Worm (Caenorhabditis elegans) whole organism, L4 larva: ENCODE measurements around the gene spc-2.

Experiments
- D1046.2 ChIP-seq: fragments of 200-800 bp; sonication (Bioruptor generic); IDR thresholded peaks from 2 replicates; pipeline ENCODE4 v1.3.6; 2022; ENCODE audit warnings: missing genetic modification characterization, missing compliant biosample characterization
- F10B5.3 ChIP-seq: sonication (generic microtip); optimal IDR thresholded peaks from 2 replicates; lab custom pipeline; 2016; ENCODE audit warnings: mild to moderate bottlenecking, missing genetic modification characterization, missing compliant biosample characterization
- F37D6.2 ChIP-seq: sonication (generic microtip); optimal IDR thresholded peaks from 2 replicates; lab custom pipeline; 2016; ENCODE audit warnings: mild to moderate bottlenecking, missing genetic modification characterization, missing compliant biosample characterization
- F44E2.7 ChIP-seq: fragments of 200-800 bp; sonication (Bioruptor generic); IDR thresholded peaks from 2 replicates; pipeline ENCODE4 v2.1.2; 2022; ENCODE audit warnings: missing genetic modification characterization, missing compliant biosample characterization
- R02D3.7 ChIP-seq: fragments of 150-350 bp; sonication (generic microtip); optimal IDR thresholded peaks from 3 replicates; lab custom pipeline; 2014; ENCODE audit warnings: missing biosample characterization, missing genetic modification characterization
- T26A8.4 ChIP-seq: fragments of 200-800 bp; sonication (Bioruptor generic); IDR thresholded peaks from 2 replicates; pipeline ENCODE4 v1.3.6; 2022; ENCODE audit warnings: missing genetic modification characterization, missing compliant biosample characterization
- Y105C5A.15 ChIP-seq: fragments of 200-800 bp; sonication (Bioruptor generic); IDR thresholded peaks from 2 replicates; pipeline ENCODE4 v1.3.6; 2022; ENCODE audit warnings: missing genetic modification characterization, missing compliant biosample characterization
- Y48G9A.11 ChIP-seq: fragments of 200-800 bp; sonication (Bioruptor generic); IDR thresholded peaks from 2 replicates; pipeline ENCODE4 v1.3.6; 2022; ENCODE audit warnings: missing genetic modification reagents, missing genetic modification characterization, missing compliant biosample characterization
- Y5F2A.4 ChIP-seq: fragments of 200-800 bp; sonication (Bioruptor generic); optimal IDR thresholded peaks from 2 replicates; lab custom pipeline; 2018; ENCODE audit warnings: mild to moderate bottlenecking, missing genetic modification characterization, missing compliant biosample characterization
- Y75B8A.6 ChIP-seq: fragments of 200-800 bp; sonication (Bioruptor generic); IDR thresholded peaks from 2 replicates; pipeline ENCODE4 v1.3.6; 2022; ENCODE audit warnings: missing genetic modification reagents, missing genetic modification characterization, missing compliant biosample characterization
- aha-1 ChIP-seq: fragments of 150-350 bp; peaks from one replicate; lab custom pipeline; 2014; ENCODE audit warnings: missing biosample characterization, missing genetic modification characterization
- aly-2 ChIP-seq: sonication (generic microtip); optimal IDR thresholded peaks from 2 replicates; lab custom pipeline; 2018; ENCODE audit warnings: missing biosample characterization, missing genetic modification characterization
- ama-1 ChIP-seq: fragments of 150-350 bp; optimal IDR thresholded peaks from 2 replicates; lab custom pipeline; 2014; ENCODE audit warnings: inconsistent platforms, mixed read lengths
- ceh-82 ChIP-seq: sonication (generic microtip); optimal IDR thresholded peaks from 2 replicates; lab custom pipeline; 2017; ENCODE audit warnings: missing biosample characterization, missing genetic modification characterization
- cey-2 ChIP-seq: sonication (generic microtip); optimal IDR thresholded peaks from 3 replicates; lab custom pipeline; 2017; ENCODE audit warnings: missing genetic modification characterization, mild to moderate bottlenecking, missing compliant biosample characterization, antibody characterized with exemption, borderline replicate concordance; ENCODE audit not compliant: insufficient read depth
- ctbp-1 ChIP-seq: fragments of 200-800 bp; sonication (Bioruptor generic); IDR thresholded peaks from 2 replicates; pipeline ENCODE4 v1.3.6; 2022; ENCODE audit warnings: missing genetic modification reagents, missing genetic modification characterization, missing compliant biosample characterization
- daf-16 ChIP-seq, 3 experiments: sonication (generic microtip); optimal IDR thresholded peaks; 2 replicates each; lab custom pipeline; 2016 to 2017; ENCODE audit warnings: missing genetic modification characterization in 3 of 3, missing genetic modification reagents in 3 of 3, mild to moderate bottlenecking in 2 of 3, missing compliant biosample characterization in 2 of 3, missing biosample characterization in 1 of 3, moderate library complexity in 1 of 3
- dmd-6 ChIP-seq: fragments of 200-800 bp; sonication (Bioruptor generic); IDR thresholded peaks from 2 replicates; pipeline ENCODE4 v1.3.6; 2022; ENCODE audit warnings: missing genetic modification reagents, missing genetic modification characterization, missing compliant biosample characterization
- dmd-8 ChIP-seq: fragments of 200-800 bp; sonication (Bioruptor generic); IDR thresholded peaks from 2 replicates; pipeline ENCODE4 v1.3.6; 2022; ENCODE audit warnings: missing genetic modification characterization, missing compliant biosample characterization
- dve-1 ChIP-seq: sonication (generic microtip); optimal IDR thresholded peaks from 2 replicates; lab custom pipeline; 2017; ENCODE audit warnings: antibody characterized with exemption, mild to moderate bottlenecking, missing genetic modification characterization, missing compliant biosample characterization; ENCODE audit not compliant: insufficient read depth
- egl-43 ChIP-seq: fragments of 200-800 bp; sonication (Bioruptor generic); IDR thresholded peaks from 2 replicates; pipeline ENCODE4 v1.3.6; 2022; ENCODE audit warnings: missing genetic modification reagents, missing genetic modification characterization, missing compliant biosample characterization
- hlh-30 ChIP-seq: sonication (generic microtip); optimal IDR thresholded peaks from 2 replicates; lab custom pipeline; 2017; ENCODE audit warnings: antibody characterized with exemption, mild to moderate bottlenecking, missing genetic modification characterization, missing compliant biosample characterization; ENCODE audit not compliant: insufficient read depth
- jun-1 ChIP-seq: fragments of 150-350 bp; optimal IDR thresholded peaks from 2 replicates; lab custom pipeline; 2014; ENCODE audit warnings: missing biosample characterization, missing genetic modification reagents, missing genetic modification characterization
- lin-13 ChIP-seq: fragments of 150-350 bp; optimal IDR thresholded peaks from 2 replicates; lab custom pipeline; 2014; ENCODE audit warnings: missing biosample characterization, missing genetic modification reagents, missing genetic modification characterization
- lin-38 ChIP-seq: fragments of 200-800 bp; sonication (Bioruptor generic); IDR thresholded peaks from 2 replicates; pipeline ENCODE4 v1.3.6; 2022; ENCODE audit warnings: missing genetic modification reagents, missing genetic modification characterization, missing compliant biosample characterization
- lsy-2 ChIP-seq, 2 experiments: fragments of 150-350 bp in 1 of 2; sonication (generic microtip) in 1 of 2; optimal IDR thresholded peaks; 2 replicates each; lab custom pipeline; 2014 to 2017; ENCODE audit warnings: missing biosample characterization in 2 of 2, missing genetic modification characterization in 2 of 2
- madf-5 ChIP-seq, 2 experiments: fragments of 200-800 bp; sonication (Bioruptor generic); IDR thresholded peaks; 2 replicates each; pipeline ENCODE4 v1.3.6; 2022; ENCODE audit warnings: missing compliant biosample characterization in 2 of 2, missing genetic modification characterization in 2 of 2
- madf-9 ChIP-seq: fragments of 200-800 bp; sonication (Bioruptor generic); conservative IDR thresholded peaks from 2 replicates; pipeline ENCODE4 v1.3.6; 2022; ENCODE audit warnings: missing genetic modification reagents, missing genetic modification characterization, missing compliant biosample characterization
- mdl-1 ChIP-seq, 2 experiments: fragments of 150-350 bp in 1 of 2; sonication (generic microtip) in 1 of 2; optimal IDR thresholded peaks; 2 replicates each; lab custom pipeline; 2014 to 2017; ENCODE audit warnings: missing biosample characterization in 2 of 2, missing genetic modification characterization in 2 of 2
- mep-1 ChIP-seq: fragments of 150-350 bp; sonication (generic microtip); optimal IDR thresholded peaks from 3 replicates; lab custom pipeline; 2014; ENCODE audit warnings: missing biosample characterization, missing genetic modification characterization
- mxl-3 ChIP-seq: fragments of 200-800 bp; sonication (Bioruptor generic); optimal IDR thresholded peaks from 2 replicates; lab custom pipeline; 2018; ENCODE audit warnings: mild to moderate bottlenecking, missing genetic modification characterization, missing compliant biosample characterization
- nhr-10 ChIP-seq: fragments of 150-350 bp; optimal IDR thresholded peaks from 2 replicates; lab custom pipeline; 2014; ENCODE audit warnings: missing biosample characterization, missing genetic modification characterization
- nhr-11 ChIP-seq: fragments of 150-350 bp; optimal IDR thresholded peaks from 2 replicates; lab custom pipeline; 2014; ENCODE audit warnings: missing biosample characterization, missing genetic modification characterization
- nhr-28 ChIP-seq: fragments of 150-350 bp; optimal IDR thresholded peaks from 2 replicates; lab custom pipeline; 2014; ENCODE audit warnings: missing biosample characterization, missing genetic modification characterization
- nhr-48 ChIP-seq: sonication (generic microtip); optimal IDR thresholded peaks from 2 replicates; lab custom pipeline; 2016; ENCODE audit warnings: mild to moderate bottlenecking, missing genetic modification characterization, missing compliant biosample characterization
- nhr-6 ChIP-seq: fragments of 150-350 bp; optimal IDR thresholded peaks from 2 replicates; lab custom pipeline; 2014; ENCODE audit warnings: missing biosample characterization, missing genetic modification characterization
- nhr-77 ChIP-seq: fragments of 150-350 bp; optimal IDR thresholded peaks from 2 replicates; lab custom pipeline; 2014; ENCODE audit warnings: missing biosample characterization, missing genetic modification characterization
- pha-4 ChIP-seq, 2 experiments: fragments of 150-350 bp in 1 of 2; fragments of 200-800 bp in 1 of 2; sonication (Bioruptor generic) in 1 of 2; IDR thresholded peaks in 1 of 2; optimal IDR thresholded peaks in 1 of 2; 2 replicates each; pipeline versions ENCODE4 v1.3.6 to Lab custom; 2014 to 2022; ENCODE audit warnings: missing genetic modification characterization in 2 of 2, missing genetic modification reagents in 2 of 2, missing biosample characterization in 1 of 2, missing compliant biosample characterization in 1 of 2
- rbr-2 ChIP-seq: sonication (generic microtip); optimal IDR thresholded peaks from 2 replicates; lab custom pipeline; 2016; ENCODE audit warnings: missing genotype, missing genetic modification characterization, missing compliant biosample characterization
- sdz-12 ChIP-seq: fragments of 200-800 bp; sonication (Bioruptor generic); optimal IDR thresholded peaks from 2 replicates; lab custom pipeline; 2018; ENCODE audit warnings: mild to moderate bottlenecking, missing genetic modification characterization, missing compliant biosample characterization
- spr-1 ChIP-seq: sonication (generic microtip); optimal IDR thresholded peaks from 2 replicates; lab custom pipeline; 2016; ENCODE audit warnings: mild to moderate bottlenecking, missing genetic modification characterization, missing compliant biosample characterization
- tag-97 ChIP-seq: fragments of 200-800 bp; sonication (Bioruptor generic); IDR thresholded peaks from 2 replicates; pipeline ENCODE4 v1.3.6; 2022; ENCODE audit warnings: missing genetic modification characterization, missing compliant biosample characterization
- unc-130 ChIP-seq: sonication (generic microtip); optimal IDR thresholded peaks from 2 replicates; lab custom pipeline; 2016; ENCODE audit warnings: missing genetic modification reagents, missing genetic modification characterization, missing compliant biosample characterization
- unc-39 ChIP-seq: sonication (generic microtip); optimal IDR thresholded peaks from 2 replicates; lab custom pipeline; 2017; ENCODE audit warnings: missing biosample characterization, missing genetic modification characterization
- vab-7 ChIP-seq: fragments of 200-800 bp; sonication (Bioruptor generic); IDR thresholded peaks from 2 replicates; pipeline ENCODE4 v1.3.6; 2022; ENCODE audit warnings: missing genetic modification reagents, missing genetic modification characterization, missing compliant biosample characterization
- zag-1 ChIP-seq: fragments of 150-350 bp; optimal IDR thresholded peaks from 2 replicates; lab custom pipeline; 2014; ENCODE audit warnings: missing biosample characterization, missing genetic modification characterization
- zfp-2 ChIP-seq: sonication (generic microtip); optimal IDR thresholded peaks from 2 replicates; lab custom pipeline; 2016; ENCODE audit warnings: mild to moderate bottlenecking, missing genetic modification characterization, missing compliant biosample characterization
- zip-11 ChIP-seq: fragments of 200-800 bp; sonication (Bioruptor generic); IDR thresholded peaks from 2 replicates; pipeline ENCODE4 v1.3.6; 2022; ENCODE audit warnings: missing genetic modification characterization, missing compliant biosample characterization
- zip-2 ChIP-seq: fragments of 150-350 bp; optimal IDR thresholded peaks from 2 replicates; lab custom pipeline; 2014; ENCODE audit warnings: missing biosample characterization, missing genetic modification characterization

The spc-2 gene

DNA sequence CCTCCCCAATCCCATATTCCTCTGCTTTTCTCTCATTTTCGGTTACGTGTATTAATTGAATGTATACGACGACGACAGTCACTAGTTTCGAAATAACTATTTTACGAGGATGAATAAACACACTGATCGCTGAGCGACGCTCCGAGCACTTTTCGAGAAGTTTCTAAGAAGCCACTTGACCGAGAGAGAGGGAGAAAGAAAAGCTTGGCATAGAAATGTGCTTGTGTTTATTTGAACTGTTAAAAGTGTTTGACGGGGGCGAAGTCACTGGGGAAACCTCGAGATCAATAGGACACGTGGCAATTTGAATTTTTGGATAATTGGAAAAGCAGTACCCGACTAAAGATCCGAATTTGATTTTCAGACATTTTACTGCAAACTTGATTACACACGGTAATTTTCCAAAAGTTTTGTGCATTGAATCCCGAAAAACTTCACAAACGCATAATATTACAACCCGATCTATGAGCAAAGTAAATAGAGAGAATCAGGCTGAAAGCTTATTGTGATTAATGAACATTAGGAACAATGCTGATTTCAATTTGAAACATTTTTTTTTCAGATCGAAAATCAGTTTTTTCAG is 45.1 kb upstream of the spc-2 start (continued):
- TF ChIP-seq Y5F2A.4 (GFP tag; lab: Kevin White, UChicago) (no peak), dmd-6 (GFP tag; lab: Robert Waterston, UW) (no peak), unc-39 (tag; lab: Kevin White, UChicago) (no peak), dve-1 (peak; percentile 43), mep-1 (tag; lab: Kevin White, UChicago) (no peak), egl-43 (GFP tag; lab: Robert Waterston, UW) (no peak), madf-9 (GFP tag; lab: Robert Waterston, UW) (no peak), ctbp-1 (GFP tag; lab: Robert Waterston, UW) (no peak), nhr-11 (tag; lab: Kevin White, UChicago) (no peak), zip-2 (tag; lab: Kevin White, UChicago) (no peak), F37D6.2 (tag; lab: Kevin White, UChicago) (no peak), jun-1 (no peak), F44E2.7 (GFP tag; lab: Robert Waterston, UW) (no peak), nhr-28 (no peak), mxl-3 (GFP tag; lab: Kevin White, UChicago) (no peak), mdl-1 (tag; optimal IDR thresholded peaks at IDR 0.05; lab: Kevin White, UChicago) (no peak), unc-130 (GFP tag; lab: Kevin White, UChicago) (no peak), nhr-6 (no peak), lin-13 (GFP tag; lab: Kevin White, UChicago) (no peak), aly-2 (tag; lab: Kevin White, UChicago) (no peak), hlh-30 (tag; lab: Kevin White, UChicago) (peak; percentile 14), lin-38 (GFP tag; lab: Robert Waterston, UW) (no peak), Y105C5A.15 (no peak), madf-5 (GFP tag; IDR thresholded peaks at IDR 0.05; lab: Robert Waterston, UW) (no peak), cey-2 (tag; lab: Kevin White, UChicago) (no peak), sdz-12 (no peak), Y48G9A.11 (GFP tag; lab: Robert Waterston, UW) (no peak), rbr-2 (no peak), tag-97 (GFP tag; lab: Robert Waterston, UW) (no peak), F10B5.3 (no peak), zip-11 (GFP tag; lab: Robert Waterston, UW) (no peak), R02D3.7 (tag; lab: Kevin White, UChicago) (no peak), spr-1 (tag; lab: Kevin White, UChicago) (no peak), T26A8.4 (no peak), dmd-8 (GFP tag; lab: Robert Waterston, UW) (no peak), pha-4 (GFP tag; IDR thresholded peaks at IDR 0.05; lab: Robert Waterston, UW) (peak; percentile 51; the same call in 1 of the 2 replicates), pha-4 (tag; optimal IDR thresholded peaks at IDR 0.05; lab: Kevin White, UChicago) (peak; percentile 78), nhr-10 (tag; lab: Kevin White, UChicago) (no peak), ama-1 (lab: Kevin White, UChicago) (peak; percentile 51), Y75B8A.6 (GFP tag; lab: Robert Waterston, UW) (no peak), nhr-77 (tag; lab: Kevin White, UChicago) (no peak), zfp-2 (tag; lab: Kevin White, UChicago) (no peak), ceh-82 (tag; lab: Kevin White, UChicago) (no peak), lsy-2 (tag; optimal IDR thresholded peaks at IDR 0.05; lab: Kevin White, UChicago) (peak in 1 of 2 experiments; percentile 12), aha-1 (tag; lab: Kevin White, UChicago) (peak; percentile 89), daf-16 (GFP tag; optimal IDR thresholded peaks at IDR 0.05; lab: Kevin White, UChicago) (no peak), daf-16 (tag; optimal IDR thresholded peaks at IDR 0.05; lab: Kevin White, UChicago) (peak; percentile 40), D1046.2 (GFP tag; lab: Robert Waterston, UW) (no peak), zag-1 (tag; lab: Kevin White, UChicago) (no peak), nhr-48 (tag; lab: Kevin White, UChicago) (no peak), vab-7 (GFP tag; lab: Robert Waterston, UW) (no peak)
